Worm (Caenorhabditis elegans) whole organism, L4 larva: Measurements from ENCODE around the gene yju-2.

Source experiments
- D1046.2 ChIP-seq: fragments of 200-800 bp; sonication (Bioruptor generic); IDR thresholded peaks from 2 replicates; pipeline ENCODE4 v1.3.6; 2022; ENCODE audit warnings: missing genetic modification characterization, missing compliant biosample characterization
- F26F4.8 ChIP-seq: fragments of 200-800 bp; sonication (Bioruptor generic); conservative IDR thresholded peaks from 2 replicates; pipeline ENCODE4 v1.3.6; 2022; ENCODE audit warnings: missing genetic modification characterization, missing compliant biosample characterization
- R02D3.7 ChIP-seq: fragments of 150-350 bp; sonication (generic microtip); optimal IDR thresholded peaks from 3 replicates; lab custom pipeline; 2014; ENCODE audit warnings: missing biosample characterization, missing genetic modification characterization
- Y105C5A.15 ChIP-seq: fragments of 200-800 bp; sonication (Bioruptor generic); IDR thresholded peaks from 2 replicates; pipeline ENCODE4 v1.3.6; 2022; ENCODE audit warnings: missing genetic modification characterization, missing compliant biosample characterization
- aha-1 ChIP-seq: fragments of 150-350 bp; peaks from one replicate; lab custom pipeline; 2014; ENCODE audit warnings: missing biosample characterization, missing genetic modification characterization
- arid-1 ChIP-seq: fragments of 200-800 bp; sonication (Bioruptor generic); conservative IDR thresholded peaks from 2 replicates; pipeline ENCODE4 v1.3.6; 2022; ENCODE audit warnings: missing genetic modification reagents, missing genetic modification characterization, missing compliant biosample characterization
- ceh-20 ChIP-seq: fragments of 200-800 bp; sonication (Bioruptor generic); IDR thresholded peaks from 2 replicates; pipeline ENCODE4 v1.3.6; 2022; ENCODE audit warnings: missing genetic modification reagents, missing genetic modification characterization, missing compliant biosample characterization
- daf-16 ChIP-seq, 3 experiments: sonication (generic microtip); optimal IDR thresholded peaks; 2 replicates each; lab custom pipeline; 2016 to 2017; ENCODE audit warnings: missing genetic modification characterization in 3 of 3, missing genetic modification reagents in 3 of 3, mild to moderate bottlenecking in 2 of 3, missing compliant biosample characterization in 2 of 3, missing biosample characterization in 1 of 3, moderate library complexity in 1 of 3
- dmd-8 ChIP-seq: fragments of 200-800 bp; sonication (Bioruptor generic); IDR thresholded peaks from 2 replicates; pipeline ENCODE4 v1.3.6; 2022; ENCODE audit warnings: missing genetic modification characterization, missing compliant biosample characterization
- dpl-1 ChIP-seq: fragments of 150-350 bp; optimal IDR thresholded peaks from 2 replicates; lab custom pipeline; 2014; ENCODE audit warnings: missing biosample characterization, missing genetic modification reagents, missing genetic modification characterization
- duxl-1 ChIP-seq: sonication (generic microtip); optimal IDR thresholded peaks from 2 replicates; lab custom pipeline; 2016; ENCODE audit warnings: mild to moderate bottlenecking, missing genetic modification characterization, moderate library complexity, missing compliant biosample characterization; ENCODE audit not compliant: poor library complexity
- dve-1 ChIP-seq: sonication (generic microtip); optimal IDR thresholded peaks from 2 replicates; lab custom pipeline; 2017; ENCODE audit warnings: antibody characterized with exemption, mild to moderate bottlenecking, missing genetic modification characterization, missing compliant biosample characterization; ENCODE audit not compliant: insufficient read depth
- egl-43 ChIP-seq: fragments of 200-800 bp; sonication (Bioruptor generic); IDR thresholded peaks from 2 replicates; pipeline ENCODE4 v1.3.6; 2022; ENCODE audit warnings: missing genetic modification reagents, missing genetic modification characterization, missing compliant biosample characterization
- gei-8 ChIP-seq: fragments of 200-800 bp; sonication (Bioruptor generic); optimal IDR thresholded peaks from 2 replicates; lab custom pipeline; 2018; ENCODE audit warnings: mild to moderate bottlenecking, missing genetic modification characterization, missing compliant biosample characterization
- hif-1 ChIP-seq, 2 experiments: sonication (generic microtip); optimal IDR thresholded peaks; 2 replicates each; lab custom pipeline; 2016 to 2017; ENCODE audit warnings: missing compliant biosample characterization in 2 of 2, missing genetic modification characterization in 2 of 2, missing genetic modification reagents in 2 of 2, missing genotype in 2 of 2, mild to moderate bottlenecking in 1 of 2
- hlh-30 ChIP-seq: sonication (generic microtip); optimal IDR thresholded peaks from 2 replicates; lab custom pipeline; 2017; ENCODE audit warnings: antibody characterized with exemption, mild to moderate bottlenecking, missing genetic modification characterization, missing compliant biosample characterization; ENCODE audit not compliant: insufficient read depth
- lin-1 ChIP-seq: fragments of 200-800 bp; sonication (Bioruptor generic); IDR thresholded peaks from 2 replicates; pipeline ENCODE4 v1.3.6; 2022; ENCODE audit warnings: missing genetic modification reagents, missing genetic modification characterization, missing compliant biosample characterization
- lin-15B ChIP-seq: fragments of 150-350 bp; sonication (generic microtip); optimal IDR thresholded peaks from 3 replicates; lab custom pipeline; 2014; ENCODE audit warnings: missing biosample characterization, missing genetic modification characterization
- lin-38 ChIP-seq: fragments of 200-800 bp; sonication (Bioruptor generic); IDR thresholded peaks from 2 replicates; pipeline ENCODE4 v1.3.6; 2022; ENCODE audit warnings: missing genetic modification reagents, missing genetic modification characterization, missing compliant biosample characterization
- lsy-2 ChIP-seq, 2 experiments: fragments of 150-350 bp in 1 of 2; sonication (generic microtip) in 1 of 2; optimal IDR thresholded peaks; 2 replicates each; lab custom pipeline; 2014 to 2017; ENCODE audit warnings: missing biosample characterization in 2 of 2, missing genetic modification characterization in 2 of 2
- madf-9 ChIP-seq: fragments of 200-800 bp; sonication (Bioruptor generic); conservative IDR thresholded peaks from 2 replicates; pipeline ENCODE4 v1.3.6; 2022; ENCODE audit warnings: missing genetic modification reagents, missing genetic modification characterization, missing compliant biosample characterization
- mep-1 ChIP-seq: fragments of 150-350 bp; sonication (generic microtip); optimal IDR thresholded peaks from 3 replicates; lab custom pipeline; 2014; ENCODE audit warnings: missing biosample characterization, missing genetic modification characterization
- nhr-102 ChIP-seq: sonication (generic microtip); optimal IDR thresholded peaks from 2 replicates; lab custom pipeline; 2016; ENCODE audit warnings: mild to moderate bottlenecking, missing genetic modification characterization, moderate library complexity, missing compliant biosample characterization
- nhr-28 ChIP-seq: fragments of 150-350 bp; optimal IDR thresholded peaks from 2 replicates; lab custom pipeline; 2014; ENCODE audit warnings: missing biosample characterization, missing genetic modification characterization
- nhr-48 ChIP-seq: sonication (generic microtip); optimal IDR thresholded peaks from 2 replicates; lab custom pipeline; 2016; ENCODE audit warnings: mild to moderate bottlenecking, missing genetic modification characterization, missing compliant biosample characterization
- nhr-76 ChIP-seq: fragments of 150-350 bp; optimal IDR thresholded peaks from 2 replicates; lab custom pipeline; 2014; ENCODE audit warnings: missing biosample characterization, missing genetic modification characterization
- sdz-12 ChIP-seq: fragments of 200-800 bp; sonication (Bioruptor generic); optimal IDR thresholded peaks from 2 replicates; lab custom pipeline; 2018; ENCODE audit warnings: mild to moderate bottlenecking, missing genetic modification characterization, missing compliant biosample characterization
- snpc-1.2 ChIP-seq: fragments of 200-800 bp; sonication (Bioruptor generic); IDR thresholded peaks from 2 replicates; pipeline ENCODE4 v1.3.6; 2022; ENCODE audit warnings: missing genetic modification reagents, missing genetic modification characterization, missing compliant biosample characterization
- tra-1 ChIP-seq: fragments of 200-800 bp; sonication (Bioruptor generic); IDR thresholded peaks from 2 replicates; pipeline ENCODE4 v1.3.6; 2022; ENCODE audit warnings: missing genetic modification reagents, missing genetic modification characterization, missing compliant biosample characterization
- unc-39 ChIP-seq: sonication (generic microtip); optimal IDR thresholded peaks from 2 replicates; lab custom pipeline; 2017; ENCODE audit warnings: missing biosample characterization, missing genetic modification characterization
- unc-62 ChIP-seq, 3 experiments: fragments of 150-350 bp in 1 of 3; sonication (generic microtip); optimal IDR thresholded peaks in 2 of 3; peaks in 1 of 3; 1 replicate in 1 of 3; 2 replicates in 2 of 3; lab custom pipeline; 2014 to 2017; ENCODE audit warnings: missing biosample characterization in 3 of 3, missing genetic modification characterization in 3 of 3, missing genetic modification reagents in 3 of 3, missing genotype in 1 of 3

The yju-2 gene

DNA sequence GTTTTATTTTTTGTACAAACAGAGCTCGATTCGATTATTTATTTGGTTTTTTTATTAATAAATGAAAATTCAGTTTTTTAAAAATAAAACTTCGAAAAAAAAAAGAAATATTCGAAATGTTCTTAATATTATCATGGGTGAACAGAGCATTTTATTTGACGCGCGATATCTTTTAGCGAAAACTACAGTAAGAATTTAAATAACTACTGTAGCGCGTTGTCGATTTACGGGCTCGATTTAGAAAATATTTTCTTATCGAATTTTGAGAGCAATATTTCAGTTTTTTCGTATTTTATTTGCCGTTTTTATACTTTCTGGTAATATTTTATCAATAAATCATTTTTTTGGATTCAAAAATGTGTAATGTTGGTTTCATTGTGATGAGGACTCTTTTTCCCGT lies 37.0 kb downstream of the yju-2 start:
- TF ChIP-seq D1046.2 (GFP tag; lab: Robert Waterston, UW) (no peak), R02D3.7 (tag; lab: Kevin White, UChicago) (peak; percentile 65), unc-39 (tag; lab: Kevin White, UChicago) (no peak), lsy-2 (tag; optimal IDR thresholded peaks at IDR 0.05; lab: Kevin White, UChicago) (peak in 1 of 2 experiments; percentile 52), daf-16 (GFP tag; optimal IDR thresholded peaks at IDR 0.05; lab: Kevin White, UChicago) (no peak), daf-16 (tag; optimal IDR thresholded peaks at IDR 0.05; lab: Kevin White, UChicago) (peak; percentile 1), duxl-1 (tag; lab: Kevin White, UChicago) (peak; percentile 16), nhr-102 (tag; lab: Kevin White, UChicago) (peak; percentile 23)

DNA sequence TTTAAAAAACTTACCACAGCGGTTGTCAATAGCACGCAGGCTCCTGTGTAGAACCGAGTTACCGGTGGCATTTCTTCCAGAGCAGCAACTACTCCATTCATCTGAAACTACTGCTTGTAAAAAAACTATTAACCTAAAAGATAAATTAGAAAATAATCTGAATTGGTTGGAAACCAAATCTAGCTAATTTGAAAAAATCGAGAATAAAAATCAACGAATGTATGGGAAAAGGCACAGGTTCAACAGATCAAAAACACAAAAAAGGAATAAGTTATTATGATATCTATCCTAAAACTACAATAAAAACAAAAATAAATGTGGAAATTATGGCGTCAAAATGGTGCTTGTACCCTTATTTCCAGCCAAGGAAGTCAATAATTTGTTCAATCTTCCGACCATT lies 38.9 kb downstream of the yju-2 start, which contains the start of gene der-2:
der-2 (minus strand) TSS at position 101 of the 400 bp plus-strand sequence.
- TF ChIP-seq R02D3.7 (tag; lab: Kevin White, UChicago) (no peak), dve-1 (tag; lab: Kevin White, UChicago) (no peak), gei-8 (GFP tag; lab: Kevin White, UChicago) (no peak)

DNA sequence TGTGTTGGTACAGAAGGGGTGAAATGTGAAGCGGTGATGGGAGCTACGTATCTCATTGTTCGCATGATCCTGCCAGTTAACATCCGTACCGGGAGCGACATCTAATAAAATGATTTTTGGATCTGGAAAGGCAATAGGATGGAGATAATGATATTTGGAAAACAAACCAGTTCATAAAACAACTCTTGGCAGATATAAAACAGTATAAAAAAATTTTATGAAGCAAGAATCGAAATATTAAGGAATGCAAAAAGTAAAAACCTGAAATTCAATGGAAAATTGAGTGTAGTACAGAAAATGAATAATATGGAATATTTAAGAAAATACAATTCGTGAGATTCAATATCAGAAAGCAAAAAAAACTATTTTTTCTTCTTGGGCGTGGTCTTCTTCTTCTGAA lies 42.5 kb downstream of the yju-2 start, which contains the start of gene hsp-75:
hsp-75 (minus strand) TSS at position 101 of the 400 bp plus-strand sequence.
- TF ChIP-seq nhr-48 (tag; lab: Kevin White, UChicago) (no peak), aha-1 (tag; lab: Kevin White, UChicago) (no peak), mep-1 (tag; lab: Kevin White, UChicago) (no peak), dmd-8 (no peak), nhr-76 (tag; lab: Kevin White, UChicago) (no peak), hlh-30 (no peak), ceh-20 (GFP tag; lab: Robert Waterston, UW) (no peak), egl-43 (GFP tag; lab: Robert Waterston, UW) (no peak)

DNA sequence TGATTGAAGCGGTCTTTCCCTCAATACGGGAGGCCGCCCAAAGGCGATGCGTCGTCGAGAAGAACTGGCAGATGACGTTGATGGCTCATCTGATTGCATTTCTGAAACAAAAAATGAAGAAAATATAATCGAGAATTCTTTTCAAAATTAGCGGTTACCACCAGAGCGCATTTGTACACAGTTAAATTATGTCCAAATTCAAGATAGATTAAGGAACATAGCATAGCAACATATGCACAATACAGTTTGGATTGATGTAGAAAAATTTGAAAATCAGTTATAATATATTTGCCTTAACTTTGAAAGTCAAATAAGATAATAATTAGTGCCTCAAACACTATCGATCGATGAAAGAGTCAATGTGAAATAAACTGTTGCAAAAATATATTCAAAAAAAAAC lies 45.6 kb downstream of the yju-2 start, which contains the start of gene R151.8:
R151.8 (minus strand) TSS at position 101 of the 400 bp plus-strand sequence.
- no peak for TF ChIP-seq tra-1
- TF ChIP-seq daf-16 (GFP tag; optimal IDR thresholded peaks at IDR 0.05; lab: Kevin White, UChicago), result no peak
- TF ChIP-seq daf-16 (tag; optimal IDR thresholded peaks at IDR 0.05; lab: Kevin White, UChicago), result no peak
- TF ChIP-seq ceh-20 (GFP tag; lab: Robert Waterston, UW), result no peak
- TF ChIP-seq lin-15B (tag; lab: Kevin White, UChicago), result no peak
- TF ChIP-seq lin-1 (GFP tag; lab: Robert Waterston, UW), result no peak
- TF ChIP-seq nhr-28, result no peak
- TF ChIP-seq lin-38 (GFP tag; lab: Robert Waterston, UW), result no peak
- TF ChIP-seq R02D3.7 (tag; lab: Kevin White, UChicago), result no peak

DNA sequence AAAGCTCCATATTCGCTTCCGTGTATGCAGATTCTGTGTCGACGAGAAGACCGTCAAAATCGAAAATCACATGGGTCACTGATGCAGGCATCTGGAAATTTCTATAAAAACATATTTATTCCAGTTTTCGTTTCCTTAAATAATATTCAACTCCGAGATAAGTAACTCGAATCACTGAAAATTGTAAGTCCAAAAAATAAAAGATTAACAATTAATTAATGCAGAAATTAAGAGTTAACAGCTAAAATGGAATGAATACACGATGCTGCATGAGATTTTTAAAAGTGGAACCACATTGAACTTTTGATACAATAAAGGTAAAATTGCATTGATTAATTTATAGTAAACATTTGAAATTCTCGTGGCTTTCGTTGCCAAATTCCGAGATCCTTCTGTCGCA lies 46.7 kb downstream of the yju-2 start, which contains the start of gene R151.10:
R151.10 (minus strand) TSS at position 101 of the 400 bp plus-strand sequence.
- TF ChIP-seq unc-62 (GFP tag; optimal IDR thresholded peaks at IDR 0.05 in 1 of 2; lab: Kevin White, UChicago) (peak in 1 of 2 experiments; percentile 66), unc-62 (tag; optimal IDR thresholded peaks at IDR 0.05; lab: Kevin White, UChicago) (no peak), arid-1 (GFP tag; lab: Robert Waterston, UW) (0 out of 2 replicates have a peak, but pooled peaks have one; percentile 16), dpl-1 (GFP tag; lab: Kevin White, UChicago) (no peak), snpc-1.2 (GFP tag; lab: Robert Waterston, UW) (no peak), hif-1 (tag; optimal IDR thresholded peaks at IDR 0.05; lab: Kevin White, UChicago) (no peak), Y105C5A.15 (GFP tag; lab: Robert Waterston, UW) (no peak), F26F4.8 (GFP tag; lab: Robert Waterston, UW) (no peak), madf-9 (no peak), lin-38 (GFP tag; lab: Robert Waterston, UW) (peak; percentile 29; the same call in 1 of the 2 replicates), sdz-12 (GFP tag; lab: Kevin White, UChicago) (no peak)
